Worm (Caenorhabditis elegans): ENCODE data around the gene C17C3.6.
A peak's percentile ranks its signal among the peaks of the same experiment; 100 is the strongest.

The C17C3.6 gene

ce11 chrII:5570272-5570671 lies 20.4 kb downstream of the C17C3.6 start, which contains the start of the genes C17C3.1 and C17C3.15:
C17C3.1 (plus strand) TSS chrII:5570572.
C17C3.15 (plus strand) TSS chrII:5570654.
- TF ChIP-seq sea-1 (GFP tag; conservative IDR thresholded peaks at IDR 0.05) (no peak), ceh-36 (tag; optimal IDR thresholded peaks at IDR 0.05) (no peak), ama-1 (optimal IDR thresholded peaks at IDR 0.05) (no peak), hmbx-1 (tag; optimal IDR thresholded peaks at IDR 0.05) (no peak), aly-1 (tag; optimal IDR thresholded peaks at IDR 0.05) (no peak), tbx-37 (GFP tag; conservative IDR thresholded peaks at IDR 0.05) (no peak), scrt-1 (GFP tag; IDR thresholded peaks at IDR 0.05) (no peak), hnd-1 (tag; optimal IDR thresholded peaks at IDR 0.05) (no peak), pes-1 (GFP tag; IDR thresholded peaks at IDR 0.05) (no peak), flt-1 (GFP tag; IDR thresholded peaks at IDR 0.05) (no peak), F13C5.2 (tag; optimal IDR thresholded peaks at IDR 0.05) (no peak), tra-4 (tag; optimal IDR thresholded peaks at IDR 0.05) (no peak), B0310.2 (tag; optimal IDR thresholded peaks at IDR 0.05) (no peak)

- TF ChIP-seq F13C5.2 (tag; optimal IDR thresholded peaks at IDR 0.05) (no peak), pes-1 (GFP tag; IDR thresholded peaks at IDR 0.05) (no peak), B0310.2 (tag; optimal IDR thresholded peaks at IDR 0.05) (no peak), tbx-37 (GFP tag; conservative IDR thresholded peaks at IDR 0.05) (no peak), tra-4 (tag; optimal IDR thresholded peaks at IDR 0.05) (no peak), scrt-1 (GFP tag; IDR thresholded peaks at IDR 0.05) (no peak), ceh-36 (tag; optimal IDR thresholded peaks at IDR 0.05) (no peak), flt-1 (GFP tag; IDR thresholded peaks at IDR 0.05) (no peak), tbx-11 (GFP tag; IDR thresholded peaks at IDR 0.05) (no peak), sea-1 (GFP tag; conservative IDR thresholded peaks at IDR 0.05) (no peak), ama-1 (optimal IDR thresholded peaks at IDR 0.05) (no peak), ceh-13 (GFP tag; optimal IDR thresholded peaks at IDR 0.05) (no peak), aly-1 (tag; optimal IDR thresholded peaks at IDR 0.05) (no peak)
Observed at ce11 chrII:5572082-5572746, 22.4 kb downstream of the C17C3.6 start.

ce11 chrII:5574925-5575324 lies 25.1 kb downstream of the C17C3.6 start:
- TF ChIP-seq aly-1 (tag; optimal IDR thresholded peaks at IDR 0.05): no peak
- TF ChIP-seq ceh-13 (GFP tag; optimal IDR thresholded peaks at IDR 0.05): no peak
- TF ChIP-seq hmg-4 (GFP tag; optimal IDR thresholded peaks at IDR 0.05): no peak
- no peak for TF ChIP-seq ama-1 (optimal IDR thresholded peaks at IDR 0.05)
- TF ChIP-seq hnd-1 (tag; optimal IDR thresholded peaks at IDR 0.05): no peak
- no peak for TF ChIP-seq F13C5.2 (tag; optimal IDR thresholded peaks at IDR 0.05)
- no peak for TF ChIP-seq pes-1 (GFP tag; IDR thresholded peaks at IDR 0.05)
- TF ChIP-seq flt-1 (GFP tag; IDR thresholded peaks at IDR 0.05): no peak

- TF ChIP-seq ama-1 (optimal IDR thresholded peaks at IDR 0.05): no peak
- TF ChIP-seq pes-1 (GFP tag; IDR thresholded peaks at IDR 0.05): no peak
- TF ChIP-seq aly-1 (tag; optimal IDR thresholded peaks at IDR 0.05): no peak
- TF ChIP-seq F13C5.2 (tag; optimal IDR thresholded peaks at IDR 0.05): peak; percentile 33
- TF ChIP-seq tra-4 (tag; optimal IDR thresholded peaks at IDR 0.05): no peak
- TF ChIP-seq tbx-11 (GFP tag; IDR thresholded peaks at IDR 0.05): peak; percentile 59; the same call in 1 of the 2 replicates
- TF ChIP-seq hmbx-1 (tag; optimal IDR thresholded peaks at IDR 0.05): peak; percentile 22
- TF ChIP-seq tbx-37 (GFP tag; conservative IDR thresholded peaks at IDR 0.05): peak; percentile 37; the same call in 1 of the 2 replicates
- peak; percentile 20 for TF ChIP-seq hnd-1 (tag; optimal IDR thresholded peaks at IDR 0.05)
- TF ChIP-seq flt-1 (GFP tag; IDR thresholded peaks at IDR 0.05): peak; percentile 73
- no peak for TF ChIP-seq ets-7 (tag; optimal IDR thresholded peaks at IDR 0.05)
- peak; percentile 33 for TF ChIP-seq ceh-36 (tag; optimal IDR thresholded peaks at IDR 0.05)
- peak; percentile 27 for TF ChIP-seq B0310.2 (tag; optimal IDR thresholded peaks at IDR 0.05)
- TF ChIP-seq sea-1 (GFP tag; conservative IDR thresholded peaks at IDR 0.05): 0 out of 2 replicates have a peak, but pooled peaks have one; percentile 64
- TF ChIP-seq ceh-13 (GFP tag; optimal IDR thresholded peaks at IDR 0.05): peak; percentile 36
- peak; percentile 76 for TF ChIP-seq hmg-4 (GFP tag; optimal IDR thresholded peaks at IDR 0.05)
- TF ChIP-seq scrt-1 (GFP tag; IDR thresholded peaks at IDR 0.05): peak; percentile 66
Observed at ce11 chrII:5577060-5577459, 27.2 kb downstream of the C17C3.6 start.

- no peak for TF ChIP-seq ceh-13 (GFP tag; optimal IDR thresholded peaks at IDR 0.05)
- TF ChIP-seq pes-1 (GFP tag; IDR thresholded peaks at IDR 0.05): no peak
- no peak for TF ChIP-seq hmbx-1 (tag; optimal IDR thresholded peaks at IDR 0.05)
- TF ChIP-seq B0310.2 (tag; optimal IDR thresholded peaks at IDR 0.05): no peak
- no peak for TF ChIP-seq flt-1 (GFP tag; IDR thresholded peaks at IDR 0.05)
- no peak for TF ChIP-seq ama-1 (optimal IDR thresholded peaks at IDR 0.05)
- TF ChIP-seq ets-7 (tag; optimal IDR thresholded peaks at IDR 0.05): no peak
- TF ChIP-seq tbx-11 (GFP tag; IDR thresholded peaks at IDR 0.05): no peak
- TF ChIP-seq tbx-37 (GFP tag; conservative IDR thresholded peaks at IDR 0.05): no peak
- no peak for TF ChIP-seq aly-1 (tag; optimal IDR thresholded peaks at IDR 0.05)
- TF ChIP-seq ceh-36 (tag; optimal IDR thresholded peaks at IDR 0.05): no peak
Observed at ce11 chrII:5578035-5578434, 28.2 kb downstream of the C17C3.6 start, which contains the start of gene T25E4.1. T25E4.1 (plus strand) TSS chrII:5578335.

ce11 chrII:5578714-5579113 lies 28.9 kb downstream of the C17C3.6 start:
- no peak for TF ChIP-seq hnd-1 (tag; optimal IDR thresholded peaks at IDR 0.05)
- TF ChIP-seq scrt-1 (GFP tag; IDR thresholded peaks at IDR 0.05): no peak
- TF ChIP-seq tbx-11 (GFP tag; IDR thresholded peaks at IDR 0.05): no peak
- TF ChIP-seq tbx-37 (GFP tag; conservative IDR thresholded peaks at IDR 0.05): no peak
- TF ChIP-seq F13C5.2 (tag; optimal IDR thresholded peaks at IDR 0.05): no peak
- TF ChIP-seq ets-7 (tag; optimal IDR thresholded peaks at IDR 0.05): no peak
- no peak for TF ChIP-seq sea-1 (GFP tag; conservative IDR thresholded peaks at IDR 0.05)
- TF ChIP-seq flt-1 (GFP tag; IDR thresholded peaks at IDR 0.05): no peak
- no peak for TF ChIP-seq tra-4 (tag; optimal IDR thresholded peaks at IDR 0.05)
- no peak for TF ChIP-seq B0310.2 (tag; optimal IDR thresholded peaks at IDR 0.05)
- no peak for TF ChIP-seq pes-1 (GFP tag; IDR thresholded peaks at IDR 0.05)
- TF ChIP-seq ceh-13 (GFP tag; optimal IDR thresholded peaks at IDR 0.05): no peak
- TF ChIP-seq hmbx-1 (tag; optimal IDR thresholded peaks at IDR 0.05): no peak
- TF ChIP-seq aly-1 (tag; optimal IDR thresholded peaks at IDR 0.05): no peak
- no peak for TF ChIP-seq hmg-4 (GFP tag; optimal IDR thresholded peaks at IDR 0.05)

ce11 chrII:5579236-5579635 lies 29.4 kb downstream of the C17C3.6 start:
- TF ChIP-seq aly-1 (tag; optimal IDR thresholded peaks at IDR 0.05) (no peak), ama-1 (optimal IDR thresholded peaks at IDR 0.05) (no peak), ets-7 (tag; optimal IDR thresholded peaks at IDR 0.05) (no peak), hmg-4 (GFP tag; optimal IDR thresholded peaks at IDR 0.05) (no peak), scrt-1 (GFP tag; IDR thresholded peaks at IDR 0.05) (no peak)

All from whole organism, early embryonic.